Fruit fly (Drosophila melanogaster): ENCODE data around the gene Naa20B.

Naa20B gene

dm6 chr2L:13258702-13259101 lies 1.4 kb downstream of the Naa20B start (continued):
- TF ChIP-seq H15 (GFP tag; IDR thresholded peaks at IDR 0.05) = no peak
- no peak for TF ChIP-seq D19A (tag; optimal IDR thresholded peaks at IDR 0.05)
- TF ChIP-seq CG15011 (GFP tag; optimal IDR thresholded peaks at IDR 0.05) = no peak
- no peak for TF ChIP-seq Lim3 (GFP tag; IDR thresholded peaks at IDR 0.05)
- TF ChIP-seq seq (GFP tag; IDR thresholded peaks at IDR 0.05) = 0 out of 2 replicates have a peak, but pooled peaks have one; percentile 19
- TF ChIP-seq CG5180 (GFP tag; optimal IDR thresholded peaks at IDR 0.05) = no peak
- no peak for TF ChIP-seq nerfin-1 (tag; optimal IDR thresholded peaks at IDR 0.05)
- TF ChIP-seq CG1233 (GFP tag; optimal IDR thresholded peaks at IDR 0.05) = no peak
- no peak for TF ChIP-seq corto (GFP tag; optimal IDR thresholded peaks at IDR 0.05)
- TF ChIP-seq CG17385 (GFP tag; optimal IDR thresholded peaks at IDR 0.05) = no peak
- no peak for TF ChIP-seq sisA (GFP tag; IDR thresholded peaks at IDR 0.05)
- TF ChIP-seq zfh2 (GFP tag; optimal IDR thresholded peaks at IDR 0.05) = peak; percentile 9
- no peak for TF ChIP-seq Hr3 (GFP tag; optimal IDR thresholded peaks at IDR 0.05)
- no peak for TF ChIP-seq HLHmδ (GFP tag; optimal IDR thresholded peaks at IDR 0.05)
- TF ChIP-seq sna (GFP tag; IDR thresholded peaks at IDR 0.05; ENCODE audit: partially characterized antibody) = no peak
- no peak for TF ChIP-seq pros (GFP tag; optimal IDR thresholded peaks at IDR 0.05)
- TF ChIP-seq ftz-f1 (GFP tag; optimal IDR thresholded peaks at IDR 0.05) = no peak
- no peak for TF ChIP-seq zen (tag; optimal IDR thresholded peaks at IDR 0.05)
- TF ChIP-seq CG10274 (GFP tag; optimal IDR thresholded peaks at IDR 0.05) = no peak
- peak; percentile 36; the same call in 1 of the 2 replicates for TF ChIP-seq CG6689 (GFP tag; IDR thresholded peaks at IDR 0.05)
- no peak for TF ChIP-seq CG10979 (tag; optimal IDR thresholded peaks at IDR 0.05)
- TF ChIP-seq CG16779 (GFP tag; IDR thresholded peaks at IDR 0.05) = no peak
- no peak for TF ChIP-seq CG43689 (GFP tag; IDR thresholded peaks at IDR 0.05)
- no peak for TF ChIP-seq CG2889 (GFP tag; IDR thresholded peaks at IDR 0.05)
- TF ChIP-seq ash1 (GFP tag; optimal IDR thresholded peaks at IDR 0.05) = no peak
- TF ChIP-seq Mes4 (GFP tag; optimal IDR thresholded peaks at IDR 0.05) = no peak
- no peak for TF ChIP-seq Fer2 (tag; optimal IDR thresholded peaks at IDR 0.05)
- TF ChIP-seq CG9609 (GFP tag; optimal IDR thresholded peaks at IDR 0.05) = no peak
- no peak for TF ChIP-seq Dll (GFP tag; IDR thresholded peaks at IDR 0.05; ENCODE audit: partially characterized antibody)
- TF ChIP-seq CG1603 (tag; optimal IDR thresholded peaks at IDR 0.05) = peak; percentile 32
- TF ChIP-seq sens-2 (GFP tag; IDR thresholded peaks at IDR 0.05) = no peak
- no peak for TF ChIP-seq CG4328 (GFP tag; optimal IDR thresholded peaks at IDR 0.05)
- no peak for TF ChIP-seq HLH4C (GFP tag; IDR thresholded peaks at IDR 0.05; ENCODE audit: partially characterized antibody)
- 0 out of 2 replicates have a peak, but pooled peaks have one; percentile 23 for TF ChIP-seq CG14014 (GFP tag; IDR thresholded peaks at IDR 0.05)
- no peak for TF ChIP-seq tup (GFP tag; optimal IDR thresholded peaks at IDR 0.05)
- TF ChIP-seq CG10565 (GFP tag; optimal IDR thresholded peaks at IDR 0.05) = no peak
- no peak for TF ChIP-seq Ets97D (GFP tag; optimal IDR thresholded peaks at IDR 0.05)
- TF ChIP-seq ems (GFP tag; optimal IDR thresholded peaks at IDR 0.05) = no peak
- no peak for TF ChIP-seq Sin3A (optimal IDR thresholded peaks at IDR 0.05)
- TF ChIP-seq insv (GFP tag; optimal IDR thresholded peaks at IDR 0.05) = no peak
- no peak for TF ChIP-seq wor (GFP tag; IDR thresholded peaks at IDR 0.05)
- TF ChIP-seq CG4617 (GFP tag; optimal IDR thresholded peaks at IDR 0.05; ENCODE audit: borderline replicate concordance) = no peak
- no peak for TF ChIP-seq CG10654 (GFP tag; optimal IDR thresholded peaks at IDR 0.05)
- no peak for TF ChIP-seq CG10321 (GFP tag; IDR thresholded peaks at IDR 0.05)
- no peak for TF ChIP-seq Dref (GFP tag; IDR thresholded peaks at IDR 0.05)
- TF ChIP-seq CG15696 (tag; optimal IDR thresholded peaks at IDR 0.05) = no peak
- no peak for TF ChIP-seq grau (tag; optimal IDR thresholded peaks at IDR 0.05)
- no peak for TF ChIP-seq so (GFP tag; IDR thresholded peaks at IDR 0.05)
- no peak for TF ChIP-seq CG17612 (GFP tag; IDR thresholded peaks at IDR 0.05)
- peak; percentile 8 for TF ChIP-seq Hmr (GFP tag; optimal IDR thresholded peaks at IDR 0.05)
- no peak for TF ChIP-seq jigr1 (GFP tag; IDR thresholded peaks at IDR 0.05)
- no peak for TF ChIP-seq CG4707 (GFP tag; optimal IDR thresholded peaks at IDR 0.05)

All from whole organism, embryonic.